Worm (Caenorhabditis elegans): ENCODE data around the gene zmp-4.

DNA sequence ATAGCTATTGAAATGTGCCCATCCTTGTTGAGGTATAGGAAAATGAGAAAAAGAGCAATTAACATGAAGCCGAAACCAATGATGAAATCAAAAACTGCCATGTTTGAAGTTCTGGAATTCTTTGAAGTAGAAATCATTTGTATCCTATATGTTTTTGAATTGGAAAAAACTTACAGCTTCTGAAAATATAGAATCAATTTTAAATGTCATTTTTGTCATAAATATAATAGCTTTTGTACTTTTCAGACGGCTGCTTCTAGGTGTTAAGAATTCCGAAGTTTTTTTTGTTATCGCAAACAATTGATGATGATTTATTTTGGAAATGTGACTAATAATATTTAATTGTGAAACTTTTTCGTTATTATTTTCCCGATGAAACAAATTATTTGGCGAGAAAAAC, 25.6 kb upstream of the zmp-4 start, which contains the start of gene C30G7.4:
- no peak for TF ChIP-seq nhr-77 (tag; optimal IDR thresholded peaks at IDR 0.05)
- no peak for TF ChIP-seq ceh-88 (GFP tag; IDR thresholded peaks at IDR 0.05)
- TF ChIP-seq C16A3.4 (tag; optimal IDR thresholded peaks at IDR 0.05), result no peak
- no peak for TF ChIP-seq nhr-76 (tag; optimal IDR thresholded peaks at IDR 0.05)

Measured in whole organism, L1 larva.